Worm (Caenorhabditis elegans) whole organism, L3 larva: ENCODE results near the gene algn-1.
A peak's percentile ranks its signal among the peaks of the same experiment; 100 is the strongest.

Experiments
- ZK546.5 ChIP-seq: sonication (generic microtip); optimal IDR thresholded peaks from 2 replicates; lab custom pipeline; 2017; ENCODE audit warnings: missing biosample characterization, missing genetic modification characterization
- aly-2 ChIP-seq: fragments of 150-350 bp; optimal IDR thresholded peaks from 2 replicates; lab custom pipeline; 2014; ENCODE audit warnings: missing biosample characterization, missing genetic modification characterization
- ama-1 ChIP-seq: fragments of 150-350 bp; optimal IDR thresholded peaks from 2 replicates; lab custom pipeline; 2018
- ceh-16 ChIP-seq: sonication (generic microtip); optimal IDR thresholded peaks from 2 replicates; lab custom pipeline; 2017; ENCODE audit warnings: missing biosample characterization, missing genetic modification characterization
- ceh-28 ChIP-seq: fragments of 150-350 bp; optimal IDR thresholded peaks from 2 replicates; lab custom pipeline; 2014; ENCODE audit warnings: missing biosample characterization, missing genetic modification reagents, missing genetic modification characterization
- ceh-82 ChIP-seq: fragments of 150-350 bp; optimal IDR thresholded peaks from 2 replicates; lab custom pipeline; 2014; ENCODE audit warnings: missing biosample characterization, missing genetic modification characterization
- ceh-9 ChIP-seq: sonication (generic microtip); optimal IDR thresholded peaks from 2 replicates; lab custom pipeline; 2018; ENCODE audit warnings: missing biosample characterization, missing genetic modification characterization
- daf-12 ChIP-seq: fragments of 150-350 bp; optimal IDR thresholded peaks from 2 replicates; lab custom pipeline; 2014; ENCODE audit warnings: missing biosample characterization, missing genetic modification reagents, missing genetic modification characterization
- egl-27 ChIP-seq: sonication (generic microtip); optimal IDR thresholded peaks from 4 replicates; lab custom pipeline; 2017; ENCODE audit warnings: missing biosample characterization, missing genetic modification reagents, missing genetic modification characterization
- egl-5 ChIP-seq: fragments of 150-350 bp; optimal IDR thresholded peaks from 2 replicates; lab custom pipeline; 2017; ENCODE audit warnings: missing biosample characterization, missing genetic modification reagents, missing genetic modification characterization, inconsistent platforms
- elt-1 ChIP-seq: fragments of 150-350 bp; optimal IDR thresholded peaks from 2 replicates; lab custom pipeline; 2014; ENCODE audit warnings: missing biosample characterization, missing genetic modification characterization
- elt-2 ChIP-seq: sonication (generic microtip); optimal IDR thresholded peaks from 2 replicates; lab custom pipeline; 2016; ENCODE audit warnings: missing genetic modification reagents, mild to moderate bottlenecking, missing genetic modification characterization, missing compliant biosample characterization
- elt-3 ChIP-seq, 3 experiments: fragments of 150-350 bp in 1 of 3; sonication (generic microtip) in 2 of 3; optimal IDR thresholded peaks; 2 replicates in 2 of 3; 4 replicates in 1 of 3; lab custom pipeline; 2014 to 2017; ENCODE audit warnings: missing biosample characterization in 3 of 3, missing genetic modification characterization in 3 of 3
- eor-1 ChIP-seq, 2 experiments: fragments of 150-350 bp; optimal IDR thresholded peaks; 2 replicates each; lab custom pipeline; 2014 to 2018; ENCODE audit warnings: missing biosample characterization in 2 of 2, missing genetic modification characterization in 2 of 2
- fkh-2 ChIP-seq: fragments of 150-350 bp; optimal IDR thresholded peaks from 2 replicates; lab custom pipeline; 2014; ENCODE audit warnings: missing biosample characterization, missing genetic modification reagents, missing genetic modification characterization
- fos-1 ChIP-seq: fragments of 150-350 bp; optimal IDR thresholded peaks from 2 replicates; lab custom pipeline; 2014; ENCODE audit warnings: missing biosample characterization, missing genetic modification characterization
- hmg-11 ChIP-seq: sonication (generic microtip); optimal IDR thresholded peaks from 2 replicates; lab custom pipeline; 2016; ENCODE audit warnings: missing genetic modification characterization, missing compliant biosample characterization
- jun-1 ChIP-seq: fragments of 150-350 bp; optimal IDR thresholded peaks from 2 replicates; lab custom pipeline; 2014; ENCODE audit warnings: missing biosample characterization, missing genetic modification reagents, missing genetic modification characterization
- lin-15B ChIP-seq: fragments of 150-350 bp; optimal IDR thresholded peaks from 2 replicates; lab custom pipeline; 2014; ENCODE audit warnings: missing biosample characterization, missing genetic modification characterization
- lin-39 ChIP-seq: fragments of 150-350 bp; optimal IDR thresholded peaks from 2 replicates; lab custom pipeline; 2018; ENCODE audit warnings: missing biosample characterization, missing genetic modification reagents, missing genetic modification characterization
- lsy-12 ChIP-seq: sonication (generic microtip); optimal IDR thresholded peaks from 2 replicates; lab custom pipeline; 2016; ENCODE audit warnings: mild to moderate bottlenecking, missing genetic modification characterization, missing compliant biosample characterization
- mdl-1 ChIP-seq: fragments of 150-350 bp; optimal IDR thresholded peaks from 2 replicates; lab custom pipeline; 2014; ENCODE audit warnings: missing biosample characterization, missing genetic modification characterization
- mml-1 ChIP-seq: fragments of 150-350 bp; sonication (generic microtip); optimal IDR thresholded peaks from 3 replicates; lab custom pipeline; 2014; ENCODE audit warnings: missing biosample characterization, missing genetic modification characterization
- nfya-1 ChIP-seq: sonication (generic microtip); optimal IDR thresholded peaks from 2 replicates; lab custom pipeline; 2017; ENCODE audit warnings: missing genetic modification characterization, mild to moderate bottlenecking, missing compliant biosample characterization, antibody characterized with exemption, moderate library complexity; ENCODE audit not compliant: insufficient read depth
- nhr-11 ChIP-seq: fragments of 150-350 bp; optimal IDR thresholded peaks from 2 replicates; lab custom pipeline; 2014; ENCODE audit warnings: missing biosample characterization, missing genetic modification characterization
- nhr-12 ChIP-seq: fragments of 150-350 bp; optimal IDR thresholded peaks from 2 replicates; lab custom pipeline; 2014; ENCODE audit warnings: missing biosample characterization, missing genetic modification characterization
- nhr-23 ChIP-seq: fragments of 150-350 bp; optimal IDR thresholded peaks from 2 replicates; lab custom pipeline; 2014; ENCODE audit warnings: missing biosample characterization, missing genetic modification reagents, missing genetic modification characterization
- nhr-43 ChIP-seq: sonication (generic microtip); optimal IDR thresholded peaks from 2 replicates; lab custom pipeline; 2016; ENCODE audit warnings: mild to moderate bottlenecking, missing genetic modification characterization, missing compliant biosample characterization; ENCODE audit not compliant: poor library complexity, severe bottlenecking
- nhr-76 ChIP-seq: fragments of 150-350 bp; sonication (generic microtip); optimal IDR thresholded peaks from 5 replicates; lab custom pipeline; 2014; ENCODE audit warnings: missing biosample characterization, missing genetic modification characterization
- nhr-77 ChIP-seq: fragments of 150-350 bp; optimal IDR thresholded peaks from 2 replicates; lab custom pipeline; 2014; ENCODE audit warnings: missing biosample characterization, missing genetic modification characterization
- pha-4 ChIP-seq: fragments of 150-350 bp; optimal IDR thresholded peaks from 2 replicates; lab custom pipeline; 2014; ENCODE audit warnings: missing biosample characterization, missing genetic modification reagents, missing genetic modification characterization
- pqm-1 ChIP-seq: fragments of 150-350 bp; optimal IDR thresholded peaks from 2 replicates; lab custom pipeline; 2017; ENCODE audit warnings: missing biosample characterization, missing genetic modification characterization, inconsistent platforms
- skn-1 ChIP-seq: fragments of 150-350 bp; optimal IDR thresholded peaks from 2 replicates; lab custom pipeline; 2014; ENCODE audit warnings: missing biosample characterization, missing genetic modification characterization
- tbx-2 ChIP-seq: sonication (generic microtip); optimal IDR thresholded peaks from 2 replicates; lab custom pipeline; 2016; ENCODE audit warnings: mild to moderate bottlenecking, missing genetic modification characterization, missing compliant biosample characterization
- unc-39 ChIP-seq: sonication (generic microtip); optimal IDR thresholded peaks from 4 replicates; lab custom pipeline; 2017; ENCODE audit warnings: missing biosample characterization, missing genetic modification characterization
- zag-1 ChIP-seq: fragments of 150-350 bp; optimal IDR thresholded peaks from 2 replicates; lab custom pipeline; 2014; ENCODE audit warnings: missing biosample characterization, missing genetic modification characterization

The algn-1 gene

DNA sequence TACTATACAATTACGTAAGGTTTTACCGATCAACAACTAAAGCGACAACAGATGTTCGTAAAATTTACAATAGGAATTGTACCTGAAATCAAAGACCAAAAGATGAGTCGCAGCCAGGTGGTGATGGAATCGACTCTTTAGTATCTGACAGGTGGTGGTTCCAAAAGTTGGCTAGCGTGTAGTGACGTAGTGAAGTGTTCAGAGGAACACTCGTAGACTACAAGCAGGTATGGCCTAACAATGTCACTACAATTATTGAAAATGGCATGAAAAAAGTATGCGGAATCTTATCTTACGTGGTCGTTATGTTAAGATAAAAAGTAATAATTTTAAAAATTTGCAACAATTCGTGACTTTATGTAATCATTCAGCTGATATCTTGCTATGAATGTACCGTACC lies 38.4 kb upstream of the algn-1 start:
- TF ChIP-seq zag-1 (tag; lab: Kevin White, UChicago): no peak
- no peak for TF ChIP-seq elt-1 (tag; lab: Kevin White, UChicago)
- TF ChIP-seq hmg-11 (tag; lab: Kevin White, UChicago): no peak
- no peak for TF ChIP-seq unc-39
- TF ChIP-seq ceh-82 (tag; lab: Kevin White, UChicago): no peak
- TF ChIP-seq elt-2 (tag; lab: Kevin White, UChicago): no peak
- no peak for TF ChIP-seq ceh-16
- TF ChIP-seq nhr-76 (tag; lab: Kevin White, UChicago): no peak
- TF ChIP-seq skn-1 (tag; lab: Kevin White, UChicago): no peak
- TF ChIP-seq ZK546.5 (tag; lab: Kevin White, UChicago): no peak

ce11 chrIII:6421973-6422511 lies 37.9 kb upstream of the algn-1 start:
- TF ChIP-seq pqm-1 (tag; lab: Kevin White, UChicago): peak; percentile 89
- TF ChIP-seq elt-2 (tag; lab: Kevin White, UChicago): peak; percentile 91
- peak in 1 of 3 experiments; percentile 3 for TF ChIP-seq elt-3 (tag; optimal IDR thresholded peaks at IDR 0.05; lab: Kevin White, UChicago)
- TF ChIP-seq tbx-2: no peak
- peak; percentile 47 for TF ChIP-seq mdl-1 (tag; lab: Kevin White, UChicago)
- peak; percentile 19 for TF ChIP-seq pha-4
- no peak for TF ChIP-seq mml-1 (tag; lab: Kevin White, UChicago)
- peak; percentile 72 for TF ChIP-seq nhr-43 (tag; lab: Kevin White, UChicago)

DNA sequence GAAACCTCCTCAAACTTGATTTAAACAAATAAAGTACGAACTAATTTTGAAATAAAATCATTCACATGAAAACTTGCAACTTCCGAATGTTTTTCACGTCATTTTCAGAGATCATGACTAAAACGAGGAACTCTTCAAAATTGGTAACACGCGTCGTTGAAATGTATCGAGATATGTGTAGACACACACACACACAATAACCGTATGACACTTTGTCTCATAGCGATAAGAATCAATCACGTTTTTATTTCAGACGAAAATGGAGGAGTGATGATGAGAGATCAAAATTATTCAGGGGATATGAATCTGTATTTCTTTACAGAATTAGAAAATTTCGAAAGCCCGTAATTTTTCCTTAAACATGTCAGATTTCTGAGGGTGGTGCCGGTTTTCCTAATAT lies 37.2 kb upstream of the algn-1 start:
- TF ChIP-seq nhr-12 (tag; lab: Kevin White, UChicago) (no peak), egl-27 (no peak), mdl-1 (tag; lab: Kevin White, UChicago) (no peak), ama-1 (no peak), aly-2 (tag; lab: Kevin White, UChicago) (no peak), ceh-16 (no peak), elt-2 (tag; lab: Kevin White, UChicago) (peak; percentile 34), nhr-77 (tag; lab: Kevin White, UChicago) (no peak), pqm-1 (tag; lab: Kevin White, UChicago) (peak; percentile 85), elt-1 (tag; lab: Kevin White, UChicago) (peak; percentile 14), mml-1 (tag; lab: Kevin White, UChicago) (no peak), hmg-11 (tag; lab: Kevin White, UChicago) (no peak), elt-3 (tag; optimal IDR thresholded peaks at IDR 0.05; lab: Kevin White, UChicago) (no peak), nhr-43 (tag; lab: Kevin White, UChicago) (no peak), lsy-12 (tag; lab: Kevin White, UChicago) (peak; percentile 2), jun-1 (tag; lab: Kevin White, UChicago) (peak; percentile 10), egl-5 (no peak), fos-1 (tag; lab: Kevin White, UChicago) (no peak), eor-1 (tag; optimal IDR thresholded peaks at IDR 0.05; lab: Kevin White, UChicago) (no peak)

ce11 chrIII:6427205-6427604 lies 32.7 kb upstream of the algn-1 start, which contains the start of gene C05D11.8:
Gene C05D11.8 (minus strand): TSS chrIII:6427305.
- TF ChIP-seq daf-12 (tag; lab: Kevin White, UChicago) (no peak), elt-1 (tag; lab: Kevin White, UChicago) (no peak), pqm-1 (tag; lab: Kevin White, UChicago) (no peak)

ce11 chrIII:6430834-6431233 lies 29.1 kb upstream of the algn-1 start, which contains the start of gene popl-1:
Gene popl-1 (minus strand): TSS chrIII:6430934.
- TF ChIP-seq fkh-2: no peak
- no peak for TF ChIP-seq nfya-1 (tag; lab: Kevin White, UChicago)
- no peak for TF ChIP-seq ceh-28 (tag; lab: Kevin White, UChicago)
- no peak for TF ChIP-seq lin-15B
- TF ChIP-seq lin-39 (tag; lab: Kevin White, UChicago): no peak
- TF ChIP-seq aly-2 (tag; lab: Kevin White, UChicago): no peak
- TF ChIP-seq nhr-11 (tag; lab: Kevin White, UChicago): no peak
- TF ChIP-seq nhr-23 (tag; lab: Kevin White, UChicago): no peak
- no peak for TF ChIP-seq ceh-9
- TF ChIP-seq, all 47 proteins: peak for 0
